Fruit fly (Drosophila melanogaster): Measurements from ENCODE around the gene CG13613.

dm6 chr3R:24386434-24386833, 21.1 kb downstream of the CG13613 start:
- TF ChIP-seq svp (GFP tag) (no peak), fd59A (GFP tag; optimal IDR thresholded peaks at IDR 0.05) (no peak), eg (GFP tag; IDR thresholded peaks at IDR 0.05) (no peak), dsx (GFP tag; optimal IDR thresholded peaks at IDR 0.05; ENCODE audit: poor library complexity, severe bottlenecking) (no peak), lz (GFP tag; optimal IDR thresholded peaks at IDR 0.05) (no peak), Eip75B (GFP tag; optimal IDR thresholded peaks at IDR 0.05) (no peak), CG10631 (GFP tag; optimal IDR thresholded peaks at IDR 0.05) (no peak), Lpt (GFP tag; optimal IDR thresholded peaks at IDR 0.05) (no peak), CG6163 (GFP tag; IDR thresholded peaks at IDR 0.05) (no peak), CG3032 (tag; optimal IDR thresholded peaks at IDR 0.05) (no peak)

Data from whole organism, prepupa.